Worm (Caenorhabditis elegans) whole organism, late embryonic: ENCODE data around the gene erfa-1.

Experiments
- C38D4.7 ChIP-seq: fragments of 200-800 bp; sonication (Bioruptor generic); optimal IDR thresholded peaks from 2 replicates; lab custom pipeline; 2018; ENCODE audit warnings: mild to moderate bottlenecking, missing genetic modification characterization, moderate library complexity, missing compliant biosample characterization
- F13H6.1 ChIP-seq: sonication (generic microtip); optimal IDR thresholded peaks from 2 replicates; lab custom pipeline; 2016; ENCODE audit warnings: missing genetic modification characterization, missing compliant biosample characterization
- K02D7.2 ChIP-seq: sonication (generic microtip); optimal IDR thresholded peaks from 2 replicates; lab custom pipeline; 2017; ENCODE audit warnings: mild to moderate bottlenecking, missing genetic modification characterization, missing compliant biosample characterization
- K09A11.1 ChIP-seq: sonication (generic microtip); optimal IDR thresholded peaks from 2 replicates; lab custom pipeline; 2017; ENCODE audit warnings: antibody characterized with exemption, mild to moderate bottlenecking, missing genetic modification characterization, missing compliant biosample characterization; ENCODE audit not compliant: insufficient read depth
- T23F11.4 ChIP-seq: fragments of 200-800 bp; sonication (Bioruptor generic); optimal IDR thresholded peaks from 2 replicates; lab custom pipeline; 2018; ENCODE audit warnings: mild to moderate bottlenecking, missing genetic modification characterization, missing compliant biosample characterization
- ceh-14 ChIP-seq: sonication (generic microtip); optimal IDR thresholded peaks from 2 replicates; lab custom pipeline; 2016; ENCODE audit warnings: missing genotype, missing genetic modification characterization, missing compliant biosample characterization
- ceh-19 ChIP-seq: fragments of 200-800 bp; sonication (Bioruptor generic); optimal IDR thresholded peaks from 2 replicates; lab custom pipeline; 2018; ENCODE audit warnings: mild to moderate bottlenecking, missing genetic modification characterization, missing compliant biosample characterization
- ceh-2 ChIP-seq: sonication (generic microtip); optimal IDR thresholded peaks from 2 replicates; lab custom pipeline; 2016; ENCODE audit warnings: missing genotype, missing genetic modification characterization, missing compliant biosample characterization
- ceh-24 ChIP-seq: sonication (generic microtip); optimal IDR thresholded peaks from 2 replicates; lab custom pipeline; 2016; ENCODE audit warnings: mild to moderate bottlenecking, missing genetic modification characterization, missing compliant biosample characterization
- ceh-31 ChIP-seq: sonication (generic microtip); optimal IDR thresholded peaks from 2 replicates; lab custom pipeline; 2016; ENCODE audit warnings: missing genetic modification characterization, missing compliant biosample characterization
- ceh-45 ChIP-seq: fragments of 200-800 bp; sonication (Bioruptor generic); IDR thresholded peaks from 2 replicates; pipeline ENCODE4 v1.3.6; 2022; ENCODE audit warnings: missing genetic modification reagents, missing genetic modification characterization, missing compliant biosample characterization
- ceh-48 ChIP-seq: sonication (generic microtip); optimal IDR thresholded peaks from 2 replicates; lab custom pipeline; 2016; ENCODE audit warnings: missing genetic modification characterization, inconsistent platforms, missing compliant biosample characterization
- ceh-6 ChIP-seq: fragments of 200-800 bp; sonication (Bioruptor generic); optimal IDR thresholded peaks from 2 replicates; lab custom pipeline; 2018; ENCODE audit warnings: mild to moderate bottlenecking, missing genetic modification characterization, missing compliant biosample characterization
- dmd-4 ChIP-seq: sonication (generic microtip); optimal IDR thresholded peaks from 2 replicates; lab custom pipeline; 2016; ENCODE audit warnings: borderline replicate concordance, missing genetic modification characterization, missing compliant biosample characterization
- dve-1 ChIP-seq: sonication (generic microtip); optimal IDR thresholded peaks from 2 replicates; lab custom pipeline; 2017; ENCODE audit warnings: antibody characterized with exemption, mild to moderate bottlenecking, missing genetic modification characterization, missing compliant biosample characterization
- elt-2 ChIP-seq: sonication (generic microtip); optimal IDR thresholded peaks from 2 replicates; lab custom pipeline; 2016; ENCODE audit warnings: missing genetic modification reagents, missing genetic modification characterization, missing compliant biosample characterization
- elt-4 ChIP-seq: sonication (generic microtip); optimal IDR thresholded peaks from 2 replicates; lab custom pipeline; 2016; ENCODE audit warnings: missing genetic modification characterization, missing compliant biosample characterization
- ets-4 ChIP-seq: sonication (generic microtip); optimal IDR thresholded peaks from 2 replicates; lab custom pipeline; 2016; ENCODE audit warnings: missing genetic modification characterization, missing compliant biosample characterization
- fax-1 ChIP-seq: sonication (generic microtip); optimal IDR thresholded peaks from 2 replicates; lab custom pipeline; 2016; ENCODE audit warnings: missing genotype, missing genetic modification characterization, missing compliant biosample characterization
- fkh-6 ChIP-seq: sonication (generic microtip); optimal IDR thresholded peaks from 2 replicates; lab custom pipeline; 2016; ENCODE audit warnings: missing genetic modification characterization, missing compliant biosample characterization
- hlh-13 ChIP-seq: fragments of 200-800 bp; sonication (Bioruptor generic); optimal IDR thresholded peaks from 2 replicates; lab custom pipeline; 2018; ENCODE audit warnings: mild to moderate bottlenecking, missing genetic modification characterization, missing compliant biosample characterization
- hlh-30 ChIP-seq: sonication (generic microtip); optimal IDR thresholded peaks from 2 replicates; lab custom pipeline; 2017; ENCODE audit warnings: antibody characterized with exemption, missing genetic modification characterization, missing compliant biosample characterization; ENCODE audit not compliant: insufficient read depth
- hlh-6 ChIP-seq: sonication (generic microtip); optimal IDR thresholded peaks from 2 replicates; lab custom pipeline; 2016; ENCODE audit warnings: missing genotype, missing genetic modification characterization, missing compliant biosample characterization
- madf-2 ChIP-seq: sonication (generic microtip); optimal IDR thresholded peaks from 2 replicates; lab custom pipeline; 2017; ENCODE audit warnings: missing genetic modification characterization, missing compliant biosample characterization
- nfya-1 ChIP-seq: sonication (generic microtip); optimal IDR thresholded peaks from 2 replicates; lab custom pipeline; 2017; ENCODE audit warnings: missing genetic modification characterization, mild to moderate bottlenecking, missing compliant biosample characterization, antibody characterized with exemption, moderate library complexity
- npax-4 ChIP-seq: sonication (generic microtip); optimal IDR thresholded peaks from 2 replicates; lab custom pipeline; 2016; ENCODE audit warnings: missing genetic modification characterization, missing compliant biosample characterization
- pax-1 ChIP-seq: fragments of 150-350 bp; optimal IDR thresholded peaks from 2 replicates; lab custom pipeline; 2014; ENCODE audit warnings: missing biosample characterization, missing genetic modification characterization
- pha-4 ChIP-seq: fragments of 150-350 bp; optimal IDR thresholded peaks from 2 replicates; lab custom pipeline; 2018; ENCODE audit warnings: missing biosample characterization, missing genetic modification reagents, missing genetic modification characterization
- pros-1 ChIP-seq: fragments of 150-350 bp; optimal IDR thresholded peaks from 2 replicates; lab custom pipeline; 2014; ENCODE audit warnings: missing biosample characterization, missing genetic modification reagents, missing genetic modification characterization
- rnt-1 ChIP-seq: sonication (generic microtip); optimal IDR thresholded peaks from 2 replicates; lab custom pipeline; 2016; ENCODE audit warnings: missing genetic modification characterization, missing compliant biosample characterization
- sox-2 ChIP-seq: fragments of 200-800 bp; sonication (Bioruptor generic); IDR thresholded peaks from 2 replicates; pipeline ENCODE4 v1.3.6; 2022; ENCODE audit warnings: missing genetic modification reagents, missing genetic modification characterization, missing compliant biosample characterization
- tbx-7 ChIP-seq: sonication (generic microtip); optimal IDR thresholded peaks from 2 replicates; lab custom pipeline; 2016; ENCODE audit warnings: missing genotype, missing genetic modification characterization, missing compliant biosample characterization
- unc-86 ChIP-seq: sonication (generic microtip); optimal IDR thresholded peaks from 2 replicates; lab custom pipeline; 2016; ENCODE audit warnings: missing genetic modification characterization, missing compliant biosample characterization

The erfa-1 gene

DNA sequence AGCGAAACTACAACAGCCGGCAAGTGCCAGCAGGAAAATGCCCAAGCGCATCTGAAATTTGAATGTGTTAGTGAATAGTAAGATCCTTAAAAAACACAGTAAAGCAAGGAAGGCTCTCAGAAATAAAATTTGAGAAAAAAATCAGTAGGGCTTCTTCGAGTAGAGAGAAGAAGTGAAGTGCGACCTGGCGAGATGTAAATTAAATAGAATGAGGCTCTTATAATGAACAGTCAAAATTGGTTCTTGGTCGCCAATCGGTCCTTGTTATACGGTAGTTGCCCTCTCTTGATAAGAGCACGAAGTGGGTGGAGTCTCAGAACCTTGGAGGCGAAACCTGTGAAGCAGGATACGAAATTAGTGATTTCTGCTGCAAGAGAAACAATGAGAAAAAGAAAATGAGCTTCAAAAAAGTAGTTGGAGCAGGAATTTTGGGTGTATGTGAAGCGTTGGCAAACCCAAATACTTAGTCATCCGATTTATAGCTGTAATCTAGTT, 25.1 kb upstream of the erfa-1 start, which contains the start of gene bcf-1:
bcf-1 (minus strand) TSS at position 51 of the 495 bp plus-strand sequence.
- TF ChIP-seq nfya-1 (tag; lab: Kevin White, UChicago): no peak
- TF ChIP-seq unc-86 (tag; lab: Kevin White, UChicago): no peak
- TF ChIP-seq K02D7.2 (tag; lab: Kevin White, UChicago): no peak
- TF ChIP-seq ceh-24 (tag; lab: Kevin White, UChicago): no peak
- no peak for TF ChIP-seq K09A11.1 (tag; lab: Kevin White, UChicago)
- no peak for TF ChIP-seq rnt-1 (tag; lab: Kevin White, UChicago)
- TF ChIP-seq F13H6.1 (tag; lab: Kevin White, UChicago): no peak
- no peak for TF ChIP-seq ceh-19 (GFP tag; lab: Kevin White, UChicago)
- no peak for TF ChIP-seq dmd-4 (tag; lab: Kevin White, UChicago)
- no peak for TF ChIP-seq hlh-30
- no peak for TF ChIP-seq hlh-6 (tag; lab: Kevin White, UChicago)
- no peak for TF ChIP-seq ceh-6 (GFP tag; lab: Kevin White, UChicago)
- no peak for TF ChIP-seq hlh-13 (GFP tag; lab: Kevin White, UChicago)
- TF ChIP-seq pros-1 (tag; lab: Kevin White, UChicago): no peak
- TF ChIP-seq ets-4 (tag; lab: Kevin White, UChicago): no peak
- no peak for TF ChIP-seq ceh-14
- TF ChIP-seq elt-4: no peak
- no peak for TF ChIP-seq npax-4 (tag; lab: Kevin White, UChicago)
- no peak for TF ChIP-seq pax-1 (tag; lab: Kevin White, UChicago)

ce11 chrV:6411161-6411560, 22.8 kb upstream of the erfa-1 start:
- no peak for TF ChIP-seq tbx-7 (tag; lab: Kevin White, UChicago)
- TF ChIP-seq elt-2 (tag; lab: Kevin White, UChicago): peak; percentile 24
- TF ChIP-seq pha-4: no peak
- no peak for TF ChIP-seq fkh-6 (tag; lab: Kevin White, UChicago)
- no peak for TF ChIP-seq unc-86 (tag; lab: Kevin White, UChicago)

DNA sequence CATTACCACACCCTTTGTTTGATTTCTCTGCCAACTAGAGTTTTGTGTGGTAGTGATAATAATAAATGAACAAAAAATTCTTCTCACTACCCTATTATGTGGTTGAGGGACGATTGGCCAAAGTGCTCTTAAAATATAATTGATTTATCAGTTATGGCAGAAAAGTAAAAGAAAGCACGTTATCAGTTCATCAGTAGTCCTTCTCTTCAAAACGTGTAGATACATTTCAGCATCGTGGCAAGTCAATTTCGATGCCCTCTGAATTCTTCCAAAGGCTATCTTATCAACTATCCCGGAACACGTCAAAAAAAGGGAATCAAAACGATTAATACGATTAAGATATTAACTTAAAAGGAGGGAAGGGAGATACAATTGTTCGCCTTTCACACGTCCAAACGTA, 20.9 kb upstream of the erfa-1 start:
- no peak for TF ChIP-seq madf-2
- TF ChIP-seq elt-2 (tag; lab: Kevin White, UChicago): peak; percentile 54
- TF ChIP-seq, all 69 proteins: peak for 1

DNA sequence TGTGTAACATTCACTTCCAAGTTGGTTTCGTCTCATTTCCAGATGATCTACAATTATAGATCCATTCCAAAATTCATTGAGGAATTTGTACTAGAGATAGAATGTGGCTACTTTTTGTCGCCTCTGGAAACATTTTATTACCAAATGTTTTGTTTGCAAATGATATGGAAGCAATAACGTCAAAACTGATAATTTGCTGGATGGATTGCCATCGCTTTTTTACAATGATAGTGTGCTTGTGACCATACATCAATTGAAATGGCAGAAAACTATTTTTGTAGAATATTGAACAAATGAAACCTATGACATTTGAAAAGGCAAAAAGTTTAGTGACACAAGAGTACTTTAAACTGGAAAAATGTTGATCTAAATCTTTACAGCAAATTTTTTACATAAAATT, 19.5 kb upstream of the erfa-1 start:
- TF ChIP-seq npax-4 (tag; lab: Kevin White, UChicago): no peak
- TF ChIP-seq sox-2 (GFP tag; lab: Robert Waterston, UW): no peak
- TF ChIP-seq elt-4: no peak
- no peak for TF ChIP-seq dve-1 (tag; lab: Kevin White, UChicago)
- TF ChIP-seq ceh-19 (GFP tag; lab: Kevin White, UChicago): no peak
- no peak for TF ChIP-seq ceh-48 (tag; lab: Kevin White, UChicago)
- no peak for TF ChIP-seq pha-4
- no peak for TF ChIP-seq ceh-31 (tag; lab: Kevin White, UChicago)
- TF ChIP-seq ceh-2 (tag; lab: Kevin White, UChicago): no peak
- TF ChIP-seq ceh-45 (GFP tag; lab: Robert Waterston, UW): no peak
- TF ChIP-seq T23F11.4 (GFP tag; lab: Kevin White, UChicago): no peak
- TF ChIP-seq F13H6.1 (tag; lab: Kevin White, UChicago): no peak
- no peak for TF ChIP-seq fax-1
- TF ChIP-seq rnt-1 (tag; lab: Kevin White, UChicago): no peak
- TF ChIP-seq C38D4.7 (GFP tag; lab: Kevin White, UChicago): no peak
- TF ChIP-seq, all 69 proteins: peak for 0

DNA sequence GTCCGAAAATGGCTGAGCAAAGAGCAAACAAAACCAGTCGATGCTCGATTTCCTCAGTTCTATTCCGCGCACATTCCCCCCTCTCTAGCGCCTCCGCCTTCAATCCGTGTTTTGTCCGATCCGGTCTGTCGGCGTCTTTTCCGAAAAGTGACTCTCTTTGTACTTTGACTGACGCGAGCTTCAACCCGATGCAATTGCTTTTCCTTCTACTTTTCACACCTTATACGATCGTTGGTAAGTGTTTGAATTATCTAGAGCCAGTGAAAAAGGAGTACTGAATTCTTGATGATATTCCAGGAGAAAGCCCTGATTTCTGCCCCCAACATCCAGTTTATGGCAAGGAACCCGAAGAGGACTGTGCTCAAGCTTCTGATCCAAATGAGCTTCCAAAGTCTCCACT, 18.9 kb upstream of the erfa-1 start, which contains the start of gene cht-6:
cht-6 (plus strand) TSS at position 9 of the 400 bp plus-strand sequence.
- TF ChIP-seq nfya-1 (tag; lab: Kevin White, UChicago): no peak
- no peak for TF ChIP-seq elt-4
